Fruit fly (Drosophila melanogaster): ENCODE measurements around the gene elm.

DNA sequence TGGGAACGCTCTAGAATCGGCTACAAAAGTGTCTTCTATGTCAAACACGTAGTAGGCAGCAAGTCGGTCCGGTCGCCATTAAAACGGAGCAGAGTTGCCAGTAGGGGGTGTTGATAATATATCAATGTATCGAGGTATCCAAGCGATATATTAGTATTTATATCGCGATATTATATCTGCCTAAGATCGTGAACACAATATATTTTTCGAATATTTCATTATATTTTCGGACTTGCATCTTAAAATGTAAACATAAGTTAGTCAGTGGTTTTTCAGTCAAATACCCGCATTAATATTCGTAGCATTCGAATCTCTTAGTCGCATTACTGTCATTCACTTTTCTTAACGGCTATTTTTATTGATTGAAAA lies 5.2 kb upstream of the elm start, which contains the start of gene CG2182:
- no peak for TF ChIP-seq usp (GFP tag; optimal IDR thresholded peaks at IDR 0.05)
- no peak for TF ChIP-seq psq (optimal IDR thresholded peaks at IDR 0.05)
- TF ChIP-seq CG8478 (optimal IDR thresholded peaks at IDR 0.05), result no peak
- no peak for TF ChIP-seq pan (optimal IDR thresholded peaks at IDR 0.05)

Measured in whole organism.